In the genomic region with DNA sequence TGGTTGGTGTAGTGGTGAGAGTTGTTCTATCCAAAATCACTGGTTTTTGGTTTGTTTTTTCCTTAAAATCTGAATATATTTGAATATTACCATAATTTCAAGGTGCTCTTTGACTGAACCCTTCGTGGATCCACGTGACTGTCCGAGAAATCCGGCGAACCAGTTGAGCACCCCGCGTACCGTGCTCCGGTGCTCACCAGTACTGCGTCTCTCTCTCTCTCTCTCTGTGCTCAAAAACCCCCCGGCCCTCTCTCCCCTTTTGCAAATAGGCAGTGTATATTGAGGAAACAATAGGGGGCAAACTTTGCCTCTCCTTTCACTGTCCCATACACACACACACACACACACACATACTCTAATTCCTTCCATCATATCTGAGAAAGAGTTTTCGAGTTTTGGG, we compare ENCODE assay signal across 7 worm cellular contexts.
TF ChIP-seq lines count a peak whose summit lies in the region.

No protein-coding gene starts in this region.

TF ChIP-seq in whole organism, L1 larva, 84 proteins besides CTCF, POLR2A, EP300 and RAD21:
- TF ChIP-seq efl-1 (optimal IDR thresholded peaks at IDR 0.05; lab: Kevin White, UChicago), result no peak
- TF ChIP-seq efl-1 (GFP tag; optimal IDR thresholded peaks at IDR 0.05 in 1 of 2; lab: Kevin White, UChicago), result no peak
- TF ChIP-seq tbx-2 (tag; optimal IDR thresholded peaks at IDR 0.05; lab: Kevin White, UChicago), result peak; percentile 7
- peak; percentile 11 for TF ChIP-seq lin-14 (GFP tag; optimal IDR thresholded peaks at IDR 0.05; lab: Kevin White, UChicago)
TF ChIP-seq in whole organism, L1 larva: peak in this region for 2.

TF ChIP-seq in whole organism, L2 larva, 48 proteins besides CTCF, POLR2A, EP300 and RAD21:
- no peak for TF ChIP-seq dmd-4 (tag; optimal IDR thresholded peaks at IDR 0.05; lab: Kevin White, UChicago)
- TF ChIP-seq F13H6.1 (tag; optimal IDR thresholded peaks at IDR 0.05; lab: Kevin White, UChicago), result peak; percentile 69
- no peak for TF ChIP-seq crh-2 (tag; optimal IDR thresholded peaks at IDR 0.05; lab: Kevin White, UChicago)

TF ChIP-seq in whole organism, L4 larva, 104 proteins besides CTCF, POLR2A, EP300 and RAD21:
- TF ChIP-seq set-16 (GFP tag; IDR thresholded peaks at IDR 0.05; lab: Robert Waterston, UW) (peak; percentile 70), dmd-6 (GFP tag; IDR thresholded peaks at IDR 0.05; lab: Robert Waterston, UW) (no peak), pha-4 (GFP tag; IDR thresholded peaks at IDR 0.05; lab: Robert Waterston, UW) (0 out of 2 replicates have a peak, but pooled peaks have one; percentile 39), pha-4 (tag; optimal IDR thresholded peaks at IDR 0.05; lab: Kevin White, UChicago) (no peak)

TF ChIP-seq in whole organism, early embryonic, 17 proteins besides CTCF, POLR2A, EP300 and RAD21:
- TF ChIP-seq tra-4 (tag; optimal IDR thresholded peaks at IDR 0.05; lab: Kevin White, UChicago), result no peak
- peak; percentile 30 for TF ChIP-seq aly-1 (tag; optimal IDR thresholded peaks at IDR 0.05; lab: Kevin White, UChicago)
- no peak for TF ChIP-seq ama-1 (optimal IDR thresholded peaks at IDR 0.05; lab: Kevin White, UChicago)

TF ChIP-seq in whole organism, late embryonic, 69 proteins besides CTCF, POLR2A, EP300 and RAD21:
- no peak for TF ChIP-seq unc-55 (GFP tag; optimal IDR thresholded peaks at IDR 0.05; lab: Kevin White, UChicago)
- TF ChIP-seq che-1 (tag; optimal IDR thresholded peaks at IDR 0.05; lab: Kevin White, UChicago), result no peak
- TF ChIP-seq ceh-34 (tag; optimal IDR thresholded peaks at IDR 0.05; lab: Kevin White, UChicago), result peak; percentile 5
- no peak for TF ChIP-seq tbx-7 (tag; optimal IDR thresholded peaks at IDR 0.05; lab: Kevin White, UChicago)
- no peak for TF ChIP-seq ceh-9 (tag; optimal IDR thresholded peaks at IDR 0.05; lab: Kevin White, UChicago)
- TF ChIP-seq Y22D7AL.16 (tag; optimal IDR thresholded peaks at IDR 0.05; lab: Kevin White, UChicago), result no peak
- no peak for TF ChIP-seq nfya-1 (tag; optimal IDR thresholded peaks at IDR 0.05; lab: Kevin White, UChicago)
- TF ChIP-seq odd-2 (tag; optimal IDR thresholded peaks at IDR 0.05; lab: Kevin White, UChicago), result no peak
- TF ChIP-seq npax-4 (tag; optimal IDR thresholded peaks at IDR 0.05; lab: Kevin White, UChicago), result no peak
- TF ChIP-seq F13H6.1 (tag; optimal IDR thresholded peaks at IDR 0.05; lab: Kevin White, UChicago), result no peak
- no peak for TF ChIP-seq hlh-6 (tag; optimal IDR thresholded peaks at IDR 0.05; lab: Kevin White, UChicago)
- TF ChIP-seq ceh-18 (tag; optimal IDR thresholded peaks at IDR 0.05; lab: Kevin White, UChicago), result peak; percentile 36
- no peak for TF ChIP-seq ceh-2 (tag; optimal IDR thresholded peaks at IDR 0.05; lab: Kevin White, UChicago)
- no peak for TF ChIP-seq dve-1 (tag; optimal IDR thresholded peaks at IDR 0.05; lab: Kevin White, UChicago)
- TF ChIP-seq hlh-30 (tag; optimal IDR thresholded peaks at IDR 0.05; lab: Kevin White, UChicago; ENCODE audit: insufficient read depth), result peak; percentile 28
- TF ChIP-seq ama-1 (optimal IDR thresholded peaks at IDR 0.05; lab: Kevin White, UChicago), result no peak
- TF ChIP-seq ceh-45 (GFP tag; IDR thresholded peaks at IDR 0.05; lab: Robert Waterston, UW), result no peak

TF ChIP-seq in whole organism, mixed stage, embryonic, 35 proteins besides CTCF, POLR2A, EP300 and RAD21:
- no peak for TF ChIP-seq mls-2 (tag; optimal IDR thresholded peaks at IDR 0.05; lab: Kevin White, UChicago)
- TF ChIP-seq ham-2 (GFP tag; optimal IDR thresholded peaks at IDR 0.05; lab: Kevin White, UChicago), result no peak
- peak; percentile 30 for TF ChIP-seq pha-4 (tag; optimal IDR thresholded peaks at IDR 0.05; lab: Kevin White, UChicago)
- TF ChIP-seq elt-1 (tag; optimal IDR thresholded peaks at IDR 0.05; lab: Kevin White, UChicago; ENCODE audit: borderline replicate concordance, insufficient read depth), result no peak
- TF ChIP-seq nhr-76 (tag; optimal IDR thresholded peaks at IDR 0.05; lab: Kevin White, UChicago), result no peak

TF ChIP-seq in whole organism, young adult, 124 proteins besides CTCF, POLR2A, EP300 and RAD21:
- no peak for TF ChIP-seq K11D2.4 (GFP tag; IDR thresholded peaks at IDR 0.05; lab: Robert Waterston, UW)
- TF ChIP-seq nfya-2 (GFP tag; IDR thresholded peaks at IDR 0.05; lab: Robert Waterston, UW), result no peak
- no peak for TF ChIP-seq hlh-12 (tag; optimal IDR thresholded peaks at IDR 0.05; lab: Kevin White, UChicago)
- TF ChIP-seq zfh-2 (GFP tag; conservative IDR thresholded peaks at IDR 0.05; lab: Robert Waterston, UW), result peak; percentile 76
- TF ChIP-seq ekl-4 (GFP tag; IDR thresholded peaks at IDR 0.05; lab: Robert Waterston, UW), result no peak
